Worm (Caenorhabditis elegans): Measurements from ENCODE around the gene Y50D4B.1.

Y50D4B.1 gene

DNA sequence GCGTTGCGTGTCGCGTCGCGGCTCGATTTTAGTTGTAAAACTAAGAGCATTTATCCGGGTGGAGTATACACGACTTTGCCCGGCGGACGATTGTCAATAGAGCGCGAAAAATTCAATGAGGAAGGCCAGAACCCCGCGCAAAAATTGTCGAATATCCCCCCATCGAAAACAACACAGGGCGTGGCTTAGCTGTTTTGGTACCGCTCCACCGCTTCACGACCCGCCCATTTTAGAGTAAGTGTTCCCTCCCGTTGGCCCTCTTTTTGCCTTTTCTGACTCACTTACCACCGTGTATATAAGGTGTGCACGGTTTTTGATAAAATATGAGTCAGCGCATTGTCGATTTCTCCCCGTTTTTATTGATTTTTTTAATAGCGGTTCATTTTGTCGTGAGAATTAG lies 40.6 kb downstream of the Y50D4B.1 start:
- TF ChIP-seq nhr-237 (tag; optimal IDR thresholded peaks at IDR 0.05) (no peak), swsn-7 (tag; optimal IDR thresholded peaks at IDR 0.05) (no peak), efl-3 (GFP tag; optimal IDR thresholded peaks at IDR 0.05) (no peak), aly-2 (tag; optimal IDR thresholded peaks at IDR 0.05) (no peak), nhr-77 (tag; optimal IDR thresholded peaks at IDR 0.05) (no peak), fos-1 (tag; optimal IDR thresholded peaks at IDR 0.05) (no peak), pax-3 (tag; optimal IDR thresholded peaks at IDR 0.05) (no peak), vab-15 (tag; optimal IDR thresholded peaks at IDR 0.05) (no peak), C34B4.2 (tag; optimal IDR thresholded peaks at IDR 0.05) (no peak), elt-2 (tag; optimal IDR thresholded peaks at IDR 0.05) (no peak), nhr-47 (tag; optimal IDR thresholded peaks at IDR 0.05) (no peak), egl-13 (tag; optimal IDR thresholded peaks at IDR 0.05) (no peak), efl-1 (optimal IDR thresholded peaks at IDR 0.05) (no peak), efl-1 (GFP tag; optimal IDR thresholded peaks at IDR 0.05 in 1 of 2) (no peak), nhr-19 (GFP tag; conservative IDR thresholded peaks at IDR 0.05) (no peak)

DNA sequence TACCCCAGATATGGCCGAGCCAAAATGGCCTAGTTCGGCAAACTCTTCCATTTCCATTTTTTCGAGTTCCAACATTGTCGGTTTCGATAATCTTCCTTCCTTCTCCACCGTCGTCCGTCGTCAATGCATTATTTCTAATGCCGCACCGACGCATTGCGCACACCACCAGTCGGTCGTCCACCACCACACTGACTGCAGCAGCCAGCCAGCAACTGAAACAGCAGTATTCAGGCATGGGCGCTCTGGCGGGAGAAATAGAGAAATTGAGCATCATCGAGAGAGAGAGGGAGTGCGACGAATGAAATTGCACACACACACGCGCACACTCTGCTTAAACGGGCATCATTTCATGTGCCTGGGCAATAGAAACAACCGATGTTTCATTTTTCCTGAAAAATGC lies 41.2 kb downstream of the Y50D4B.1 start:
- TF ChIP-seq dsc-1 (tag; optimal IDR thresholded peaks at IDR 0.05) (peak; percentile 69), nhr-19 (GFP tag; conservative IDR thresholded peaks at IDR 0.05) (peak; percentile 28; the same call in 1 of the 2 replicates), nhr-47 (tag; optimal IDR thresholded peaks at IDR 0.05) (peak; percentile 74), pax-3 (tag; optimal IDR thresholded peaks at IDR 0.05) (peak; percentile 47), ztf-4 (tag; optimal IDR thresholded peaks at IDR 0.05) (peak; percentile 56), ceh-63 (GFP tag; optimal IDR thresholded peaks at IDR 0.05) (no peak), lin-14 (GFP tag; optimal IDR thresholded peaks at IDR 0.05) (peak; percentile 92), unc-62 (GFP tag; optimal IDR thresholded peaks at IDR 0.05) (no peak), skn-1 (tag; optimal IDR thresholded peaks at IDR 0.05) (peak; percentile 15), isw-1 (GFP tag; IDR thresholded peaks at IDR 0.05) (peak; percentile 10; the same call in 1 of the 2 replicates), lin-15B (tag; optimal IDR thresholded peaks at IDR 0.05) (peak; percentile 32), ets-5 (GFP tag; IDR thresholded peaks at IDR 0.05) (no peak), rnt-1 (tag; optimal IDR thresholded peaks at IDR 0.05) (peak; percentile 39), mdl-1 (tag; optimal IDR thresholded peaks at IDR 0.05) (no peak), hpl-2 (GFP tag; optimal IDR thresholded peaks at IDR 0.05) (no peak), ztf-11 (tag; optimal IDR thresholded peaks at IDR 0.05) (peak in 1 of 2 experiments; percentile 51), lin-13 (GFP tag; optimal IDR thresholded peaks at IDR 0.05) (no peak), nhr-71 (tag; optimal IDR thresholded peaks at IDR 0.05) (peak; percentile 75), xbp-1 (tag; optimal IDR thresholded peaks at IDR 0.05) (peak; percentile 50), mep-1 (tag; optimal IDR thresholded peaks at IDR 0.05) (no peak), egl-27 (tag; optimal IDR thresholded peaks at IDR 0.05) (no peak), egl-13 (tag; optimal IDR thresholded peaks at IDR 0.05) (peak; percentile 83), fkh-8 (tag; optimal IDR thresholded peaks at IDR 0.05) (peak; percentile 91), nhr-77 (tag; optimal IDR thresholded peaks at IDR 0.05) (no peak), zip-4 (GFP tag; optimal IDR thresholded peaks at IDR 0.05) (peak; percentile 2), swsn-7 (tag; optimal IDR thresholded peaks at IDR 0.05) (peak; percentile 72), jun-1 (tag; optimal IDR thresholded peaks at IDR 0.05) (peak; percentile 36), nhr-85 (tag) (no peak), lsy-2 (tag; optimal IDR thresholded peaks at IDR 0.05) (peak; percentile 18 to 27), irx-1 (tag; optimal IDR thresholded peaks at IDR 0.05) (no peak), nhr-84 (tag; optimal IDR thresholded peaks at IDR 0.05) (no peak), ceh-8 (GFP tag; optimal IDR thresholded peaks at IDR 0.05) (peak; percentile 17), unc-86 (tag; optimal IDR thresholded peaks at IDR 0.05) (peak; percentile 74), ces-1 (GFP tag; optimal IDR thresholded peaks at IDR 0.05) (no peak), unc-98 (GFP tag; IDR thresholded peaks at IDR 0.05) (no peak), Y116A8C.19 (tag; optimal IDR thresholded peaks at IDR 0.05; ENCODE audit: borderline replicate concordance) (no peak), alr-1 (tag; optimal IDR thresholded peaks at IDR 0.05; ENCODE audit: borderline replicate concordance) (no peak), mab-9 (GFP tag; IDR thresholded peaks at IDR 0.05) (no peak), F16B12.6 (tag; optimal IDR thresholded peaks at IDR 0.05) (no peak), tbx-2 (tag; optimal IDR thresholded peaks at IDR 0.05) (peak; percentile 38), ceh-82 (tag; optimal IDR thresholded peaks at IDR 0.05) (peak in 2 of 3 experiments; percentile 38 to 44), dpl-1 (GFP tag; optimal IDR thresholded peaks at IDR 0.05) (no peak)

Data from whole organism, L1 larva.